Fruit fly (Drosophila melanogaster) whole organism, embryonic: ENCODE data around the gene Cpr31A.

Source experiments
- Awh ChIP-seq: fragments of 200-800 bp; sonication (Bioruptor generic); IDR thresholded peaks from 2 replicates; pipeline ENCODE4, ENCODE4 v1.3.6; 2022; ENCODE audit warnings: missing biosample characterization, missing genetic modification characterization
- Bgb ChIP-seq: fragments of 200-800 bp; sonication (Bioruptor generic); IDR thresholded peaks from 2 replicates; pipeline ENCODE4 v1.3.6; 2022; ENCODE audit warnings: missing biosample characterization, missing genetic modification characterization; ENCODE audit not compliant: partially characterized antibody
- CG10321 ChIP-seq: fragments of 200-800 bp; sonication (Bioruptor generic); IDR thresholded peaks from 2 replicates; pipeline ENCODE4 v1.3.6; 2022; ENCODE audit warnings: missing biosample characterization, missing genetic modification characterization
- CG10431 ChIP-seq: fragments of 200-800 bp; sonication (Bioruptor generic); optimal IDR thresholded peaks from 3 replicates; lab custom pipeline; 2018; ENCODE audit warnings: missing biosample characterization, mild to moderate bottlenecking, missing genetic modification characterization
- CG11247 ChIP-seq: fragments of 200-800 bp; sonication (Bioruptor generic); IDR thresholded peaks from 2 replicates; pipeline ENCODE4 v1.3.6; 2022; ENCODE audit warnings: missing biosample characterization, missing genetic modification characterization
- CG12071 ChIP-seq: fragments of 200-800 bp; sonication (Bioruptor generic); optimal IDR thresholded peaks from 3 replicates; lab custom pipeline; 2018; ENCODE audit warnings: missing biosample characterization, mild to moderate bottlenecking, missing genetic modification characterization
- CG13123 ChIP-seq: fragments of 200-800 bp; sonication (Bioruptor generic); optimal IDR thresholded peaks from 2 replicates; lab custom pipeline; 2016; ENCODE audit warnings: missing biosample characterization, missing genetic modification characterization
- CG14441 ChIP-seq: fragments of 200-800 bp; sonication (Bioruptor generic); IDR thresholded peaks from 2 replicates; pipeline ENCODE4 v1.3.6; 2022; ENCODE audit warnings: missing biosample characterization, missing genetic modification characterization
- CG14860 ChIP-seq: fragments of 200-800 bp; sonication (Bioruptor generic); IDR thresholded peaks from 3 replicates; pipeline ENCODE4 v1.3.6; 2022; ENCODE audit warnings: missing biosample characterization, missing genetic modification characterization; ENCODE audit not compliant: partially characterized antibody
- CG17186 ChIP-seq: fragments of 200-800 bp; sonication (Bioruptor generic); optimal IDR thresholded peaks from 3 replicates; lab custom pipeline; 2017; ENCODE audit warnings: missing biosample characterization, missing genetic modification reagents, missing genetic modification characterization
- CG18764 ChIP-seq: fragments of 200-800 bp; sonication (Bioruptor generic); optimal IDR thresholded peaks from 3 replicates; lab custom pipeline; 2016; ENCODE audit warnings: missing biosample characterization, missing genetic modification characterization
- CG2129 ChIP-seq: fragments of 200-800 bp; sonication (Bioruptor generic); IDR thresholded peaks from 2 replicates; pipeline ENCODE4 v1.3.6; 2022; ENCODE audit warnings: missing biosample characterization, missing genetic modification characterization; ENCODE audit not compliant: partially characterized antibody
- CG2202 ChIP-seq: fragments of 200-800 bp; sonication (Bioruptor generic); optimal IDR thresholded peaks from 2 replicates; lab custom pipeline; 2018; ENCODE audit warnings: missing biosample characterization, mild to moderate bottlenecking, missing genetic modification characterization
- CG3065 ChIP-seq: fragments of 200-800 bp; sonication (Bioruptor generic); optimal IDR thresholded peaks from 2 replicates; lab custom pipeline; 2016; ENCODE audit warnings: missing biosample characterization, missing genetic modification characterization
- CG31224 ChIP-seq: fragments of 200-800 bp; sonication (Bioruptor generic); IDR thresholded peaks from 2 replicates; pipeline ENCODE4 v1.3.6; 2022; ENCODE audit warnings: missing biosample characterization, missing genetic modification characterization
- CG31365 ChIP-seq: fragments of 200-800 bp; sonication (Bioruptor generic); optimal IDR thresholded peaks from 2 replicates; lab custom pipeline; 2018; ENCODE audit warnings: missing biosample characterization, mild to moderate bottlenecking, missing genetic modification characterization
- CG34422 ChIP-seq: fragments of 200-800 bp; sonication (Bioruptor generic); IDR thresholded peaks from 3 replicates; pipeline ENCODE4 v1.3.6; 2022; ENCODE audit warnings: missing biosample characterization, missing genetic modification characterization
- CG6175 ChIP-seq: fragments of 200-800 bp; sonication (Bioruptor generic); IDR thresholded peaks from 3 replicates; pipeline ENCODE4 v1.3.6; 2022; ENCODE audit warnings: missing biosample characterization, missing genetic modification characterization
- CG7556 ChIP-seq: fragments of 200-800 bp; sonication (Bioruptor generic); optimal IDR thresholded peaks from 2 replicates; lab custom pipeline; 2017; ENCODE audit warnings: missing biosample characterization, mild to moderate bottlenecking, missing genetic modification characterization
- CG7963 ChIP-seq: fragments of 200-800 bp; sonication (Bioruptor generic); IDR thresholded peaks from 3 replicates; pipeline ENCODE4 v1.3.6; 2022; ENCODE audit warnings: missing biosample characterization, missing genetic modification characterization; ENCODE audit not compliant: partially characterized antibody
- CG8281 ChIP-seq: fragments of 200-800 bp; sonication (Bioruptor generic); optimal IDR thresholded peaks from 2 replicates; lab custom pipeline; 2018; ENCODE audit warnings: missing biosample characterization, mild to moderate bottlenecking, missing genetic modification characterization, moderate library complexity
- CG9727 ChIP-seq: fragments of 200-800 bp; sonication (Bioruptor generic); optimal IDR thresholded peaks from 3 replicates; lab custom pipeline; 2017; ENCODE audit warnings: missing biosample characterization, mild to moderate bottlenecking, missing genetic modification characterization
- Dek ChIP-seq: fragments of 200-800 bp; sonication (Bioruptor generic); optimal IDR thresholded peaks from 3 replicates; lab custom pipeline; 2019; ENCODE audit warnings: missing biosample characterization, mild to moderate bottlenecking, missing genetic modification characterization, moderate library complexity
- Dip2 ChIP-seq: fragments of 200-800 bp; sonication (Bioruptor generic); IDR thresholded peaks from 2 replicates; pipeline ENCODE4 v1.3.6; 2022; ENCODE audit warnings: missing biosample characterization, missing genetic modification characterization
- Eip74EF ChIP-seq, 2 experiments: fragments of 200-800 bp in 1 of 2; fragments of >200 bp in 1 of 2; sonication (Bioruptor generic) in 1 of 2; optimal IDR thresholded peaks; 2 replicates each; lab custom pipeline; 2017 to 2019; ENCODE audit warnings: missing biosample characterization in 2 of 2, missing genetic modification characterization in 2 of 2, mild to moderate bottlenecking in 1 of 2, moderate library complexity in 1 of 2
- Ets65A ChIP-seq: fragments of 200-800 bp; sonication (Bioruptor generic); peaks from one replicate; lab custom pipeline; 2016; ENCODE audit warnings: missing biosample characterization, missing genetic modification characterization
- GATAe ChIP-seq: fragments of 200-800 bp; sonication (Bioruptor generic); conservative IDR thresholded peaks from 2 replicates; pipeline ENCODE4 v1.3.6; 2022; ENCODE audit warnings: missing biosample characterization, missing genetic modification characterization
- Gsc ChIP-seq: fragments of 200-800 bp; sonication (Bioruptor generic); IDR thresholded peaks from 2 replicates; pipeline ENCODE4 v1.3.6; 2022; ENCODE audit warnings: missing biosample characterization, missing genetic modification characterization
- HLH54F ChIP-seq: fragments of 200-800 bp; sonication (Bioruptor generic); optimal IDR thresholded peaks from 3 replicates; lab custom pipeline; 2016; ENCODE audit warnings: missing biosample characterization, missing genetic modification characterization
- HLHmδ ChIP-seq: fragments of 200-800 bp; sonication (Bioruptor generic); optimal IDR thresholded peaks from 2 replicates; lab custom pipeline; 2018; ENCODE audit warnings: missing biosample characterization, mild to moderate bottlenecking, missing genetic modification characterization, moderate library complexity
- Hr39 ChIP-seq: fragments of >200 bp; optimal IDR thresholded peaks from 2 replicates; lab custom pipeline; 2017
- Lim3 ChIP-seq: fragments of 200-800 bp; sonication (Bioruptor generic); IDR thresholded peaks from 2 replicates; pipeline ENCODE4 v1.3.6; 2022; ENCODE audit warnings: missing biosample characterization, missing genetic modification characterization
- Rx ChIP-seq: fragments of 200-800 bp; sonication (Bioruptor generic); IDR thresholded peaks from 2 replicates; pipeline ENCODE4 v1.3.6; 2022; ENCODE audit warnings: missing biosample characterization, missing genetic modification characterization
- Scr ChIP-seq: fragments of 200-800 bp; sonication (Bioruptor generic); IDR thresholded peaks from 2 replicates; pipeline ENCODE4 v1.3.6; 2022; ENCODE audit warnings: missing biosample characterization, missing genetic modification characterization; ENCODE audit not compliant: partially characterized antibody
- ac ChIP-seq: fragments of 200-800 bp; sonication (Bioruptor generic); optimal IDR thresholded peaks from 3 replicates; lab custom pipeline; 2017; ENCODE audit warnings: missing biosample characterization, mild to moderate bottlenecking, missing genetic modification characterization
- ash1 ChIP-seq: fragments of 200-800 bp; sonication (Bioruptor generic); optimal IDR thresholded peaks from 2 replicates; lab custom pipeline; 2018; ENCODE audit warnings: missing biosample characterization, mild to moderate bottlenecking, missing genetic modification characterization
- cad ChIP-seq: fragments of >200 bp; optimal IDR thresholded peaks from 2 replicates; lab custom pipeline; 2017; ENCODE audit warnings: missing biosample characterization, missing genetic modification characterization
- dm ChIP-seq: fragments of 200-800 bp; sonication (Bioruptor generic); optimal IDR thresholded peaks from 3 replicates; lab custom pipeline; 2016; ENCODE audit warnings: missing biosample characterization, missing genetic modification characterization
- ems ChIP-seq: fragments of 200-800 bp; sonication (Bioruptor generic); optimal IDR thresholded peaks from 3 replicates; lab custom pipeline; 2016; ENCODE audit warnings: missing biosample characterization, missing genetic modification characterization
- gcm ChIP-seq: fragments of 200-800 bp; sonication (Bioruptor generic); optimal IDR thresholded peaks from 2 replicates; lab custom pipeline; 2019; ENCODE audit warnings: missing biosample characterization, mild to moderate bottlenecking, missing genetic modification characterization, moderate library complexity
- grau ChIP-seq: fragments of 200-800 bp; optimal IDR thresholded peaks from 3 replicates; lab custom pipeline; 2019; ENCODE audit warnings: missing biosample characterization, mild to moderate bottlenecking, missing genetic modification characterization, moderate library complexity
- gt ChIP-seq: fragments of 200-800 bp; sonication (Bioruptor generic); IDR thresholded peaks from 2 replicates; pipeline ENCODE4 v1.3.6; 2022; ENCODE audit warnings: missing biosample characterization, missing genetic modification characterization
- odd ChIP-seq: fragments of 200-800 bp; sonication (Bioruptor generic); optimal IDR thresholded peaks from 2 replicates; lab custom pipeline; 2017; ENCODE audit warnings: missing biosample characterization, mild to moderate bottlenecking, missing genetic modification characterization
- pb ChIP-seq: fragments of 200-800 bp; sonication (Bioruptor generic); optimal IDR thresholded peaks from 3 replicates; lab custom pipeline; 2016; ENCODE audit warnings: missing biosample characterization, missing genetic modification characterization
- shn ChIP-seq: fragments of 200-800 bp; sonication (Bioruptor generic); optimal IDR thresholded peaks from 3 replicates; lab custom pipeline; 2016; ENCODE audit warnings: missing biosample characterization, missing genetic modification characterization
- sr ChIP-seq: fragments of 200-800 bp; sonication (Bioruptor generic); IDR thresholded peaks from 3 replicates; pipeline ENCODE4 v1.3.6; 2022; ENCODE audit warnings: missing biosample characterization, missing genetic modification characterization
- tll ChIP-seq, 2 experiments: fragments of 200-800 bp in 1 of 2; fragments of >200 bp in 1 of 2; sonication (Bioruptor generic) in 1 of 2; optimal IDR thresholded peaks; 2 replicates each; lab custom pipeline; 2017 to 2019; ENCODE audit warnings: missing biosample characterization in 2 of 2, missing genetic modification characterization in 2 of 2, mild to moderate bottlenecking in 1 of 2, moderate library complexity in 1 of 2
- wor ChIP-seq: fragments of 200-800 bp; sonication (Bioruptor generic); IDR thresholded peaks from 2 replicates; pipeline ENCODE4 v1.3.6; 2022; ENCODE audit warnings: missing biosample characterization, missing genetic modification characterization
- zfh1 ChIP-seq: fragments of 200-800 bp; sonication (Bioruptor generic); IDR thresholded peaks from 3 replicates; pipeline ENCODE4 v1.3.6; 2022; ENCODE audit warnings: missing biosample characterization, missing genetic modification characterization

Cpr31A gene

dm6 chr2L:10009800-10010658, 44.0 kb upstream of the Cpr31A start (continued):
- peak; percentile 95 for TF ChIP-seq CG9727
- peak; percentile 94 for TF ChIP-seq ash1
- no peak for TF ChIP-seq Scr
- peak; percentile 98 for TF ChIP-seq zfh1 (GFP tag; lab: Robert Waterston, UW)
- TF ChIP-seq Ets65A (GFP tag; lab: Kevin White, UChicago) = peak; percentile 100
- TF ChIP-seq wor (GFP tag; lab: Robert Waterston, UW) = peak; percentile 88
- peak; percentile 94 for TF ChIP-seq gcm
- TF ChIP-seq tll (GFP tag; optimal IDR thresholded peaks at IDR 0.05; lab: Kevin White, UChicago) = no peak
- peak; percentile 96 for TF ChIP-seq grau (tag; lab: Kevin White, UChicago)
- TF ChIP-seq Dek (tag; lab: Kevin White, UChicago) = peak; percentile 96
- TF ChIP-seq CG2129 (GFP tag; lab: Robert Waterston, UW) = no peak
- TF ChIP-seq Gsc (GFP tag; lab: Robert Waterston, UW) = peak; percentile 92; the same call in 1 of the 2 replicates
- TF ChIP-seq CG7556 = peak; percentile 94
- TF ChIP-seq ac (GFP tag; lab: Kevin White, UChicago) = peak; percentile 79
- peak; percentile 97 for TF ChIP-seq pb
- TF ChIP-seq ems (GFP tag; lab: Kevin White, UChicago) = peak; percentile 96
- TF ChIP-seq odd (GFP tag; lab: Kevin White, UChicago) = peak; percentile 93
- TF ChIP-seq Awh (GFP tag; lab: Robert Waterston, UW) = peak; percentile 95
- TF ChIP-seq CG31365 = peak; percentile 90
- peak; percentile 95 for TF ChIP-seq CG18764
- TF ChIP-seq CG31224 (GFP tag; lab: Robert Waterston, UW) = peak; percentile 93
- peak; percentile 98 for TF ChIP-seq shn (GFP tag; lab: Kevin White, UChicago)
- peak; percentile 98 for TF ChIP-seq CG14441 (GFP tag; lab: Robert Waterston, UW)
- peak; percentile 97 for TF ChIP-seq dm (GFP tag; lab: Kevin White, UChicago)
- TF ChIP-seq Eip74EF (GFP tag; optimal IDR thresholded peaks at IDR 0.05; lab: Kevin White, UChicago) = no peak
- peak; percentile 90 for TF ChIP-seq gt
- peak; percentile 82 for TF ChIP-seq HLHmδ
- TF ChIP-seq CG12071 (GFP tag; lab: Kevin White, UChicago) = peak; percentile 97
- peak; percentile 94 for TF ChIP-seq CG3065 (GFP tag; lab: Kevin White, UChicago)
- peak; percentile 86 for TF ChIP-seq GATAe (GFP tag; lab: Robert Waterston, UW)
- TF ChIP-seq CG6175 (GFP tag; lab: Robert Waterston, UW) = peak; percentile 95
- TF ChIP-seq CG11247 (GFP tag; lab: Robert Waterston, UW) = peak; percentile 96
- TF ChIP-seq Dip2 (GFP tag; lab: Robert Waterston, UW) = no peak; the same call in 1 of the 2 replicates
- peak; percentile 97 for TF ChIP-seq Rx (GFP tag; lab: Robert Waterston, UW)
- TF ChIP-seq CG13123 (GFP tag; lab: Kevin White, UChicago) = peak; percentile 93
- TF ChIP-seq CG10321 (GFP tag; lab: Robert Waterston, UW) = peak; percentile 79
- peak; percentile 71 for TF ChIP-seq CG17186 (GFP tag; lab: Kevin White, UChicago)
- TF ChIP-seq CG14860 (GFP tag; lab: Robert Waterston, UW) = no peak
- TF ChIP-seq CG2202 (tag; lab: Kevin White, UChicago) = peak; percentile 94
- TF ChIP-seq CG10431 (GFP tag; lab: Kevin White, UChicago) = peak; percentile 99
- TF ChIP-seq Lim3 (GFP tag; lab: Robert Waterston, UW) = peak; percentile 84
- no peak for TF ChIP-seq cad
- TF ChIP-seq sr (GFP tag; lab: Robert Waterston, UW) = peak; percentile 92
- peak; percentile 98 for TF ChIP-seq HLH54F (GFP tag; lab: Kevin White, UChicago)
- TF ChIP-seq CG34422 = peak; percentile 99
- TF ChIP-seq CG8281 = peak; percentile 88
- no peak for TF ChIP-seq CG7963
- no peak for TF ChIP-seq Hr39
- TF ChIP-seq Bgb = no peak; the same call in 1 of the 2 replicates
